Fruit fly (Drosophila melanogaster): ENCODE results near the gene Zaf1.

dm6 chr3R:11661187-11661586 lies 35.7 kb upstream of the Zaf1 start:
- no peak for TF ChIP-seq CG11762 (GFP tag; optimal IDR thresholded peaks at IDR 0.05; ENCODE audit: insufficient read depth)
- TF ChIP-seq dac (GFP tag; optimal IDR thresholded peaks at IDR 0.05): no peak
